Worm (Caenorhabditis elegans) whole organism, late embryonic: ENCODE measurements around the gene F58E6.5.

ENCODE experiments used
- ceh-31 ChIP-seq: sonication (generic microtip); optimal IDR thresholded peaks from 2 replicates; lab custom pipeline; 2016; ENCODE audit warnings: missing genetic modification characterization, missing compliant biosample characterization
- che-1 ChIP-seq: sonication (generic microtip); optimal IDR thresholded peaks from 2 replicates; lab custom pipeline; 2016; ENCODE audit warnings: mild to moderate bottlenecking, missing genetic modification characterization, missing compliant biosample characterization
- fax-1 ChIP-seq: sonication (generic microtip); optimal IDR thresholded peaks from 2 replicates; lab custom pipeline; 2016; ENCODE audit warnings: missing genotype, missing genetic modification characterization, missing compliant biosample characterization
- fkh-10 ChIP-seq: fragments of 150-350 bp; optimal IDR thresholded peaks from 2 replicates; lab custom pipeline; 2014; ENCODE audit warnings: missing biosample characterization, missing genetic modification reagents, missing genetic modification characterization
- lim-6 ChIP-seq: sonication (generic microtip); optimal IDR thresholded peaks from 2 replicates; lab custom pipeline; 2016; ENCODE audit warnings: missing genetic modification characterization, missing compliant biosample characterization
- tbx-2 ChIP-seq: sonication (generic microtip); optimal IDR thresholded peaks from 2 replicates; lab custom pipeline; 2016; ENCODE audit warnings: missing genetic modification characterization, missing compliant biosample characterization

ce11 chrV:9755725-9756124 is 1.4 kb upstream of the F58E6.5 start, which contains the start of gene F58E6.8:
- TF ChIP-seq che-1 (no peak), lim-6 (no peak), ceh-31 (tag; lab: Kevin White, UChicago) (no peak), fax-1 (tag; lab: Kevin White, UChicago) (no peak), tbx-2 (tag; lab: Kevin White, UChicago) (no peak), fkh-10 (GFP tag; lab: Kevin White, UChicago) (no peak)
